Worm (Caenorhabditis elegans) whole organism, L3 larva: ENCODE data around the gene str-161.

Experiments
- mdl-1 ChIP-seq: fragments of 150-350 bp; optimal IDR thresholded peaks from 2 replicates; lab custom pipeline; 2014; ENCODE audit warnings: missing biosample characterization, missing genetic modification characterization
- skn-1 ChIP-seq: fragments of 150-350 bp; optimal IDR thresholded peaks from 2 replicates; lab custom pipeline; 2014; ENCODE audit warnings: missing biosample characterization, missing genetic modification characterization
- tbx-2 ChIP-seq: sonication (generic microtip); optimal IDR thresholded peaks from 2 replicates; lab custom pipeline; 2016; ENCODE audit warnings: mild to moderate bottlenecking, missing genetic modification characterization, missing compliant biosample characterization

DNA sequence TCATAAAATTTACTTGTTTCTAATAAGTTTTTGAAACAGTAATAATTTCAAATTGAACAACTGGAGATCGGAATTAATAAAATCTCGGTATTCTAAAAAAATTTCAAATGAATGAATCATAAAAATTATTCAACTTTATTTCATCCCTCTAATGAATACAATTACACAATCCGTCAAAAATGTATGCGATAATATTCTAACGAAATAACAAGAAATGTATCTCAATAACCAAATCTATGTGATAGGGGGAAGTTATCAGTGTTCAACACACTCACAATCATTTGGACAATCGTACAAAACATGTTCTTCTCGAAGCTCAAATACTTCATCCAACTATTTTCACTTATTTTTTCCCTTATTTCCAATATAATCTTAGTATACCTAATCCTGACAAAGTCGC lies 37.8 kb upstream of the str-161 start, which contains the start of gene Y9C9A.5:
- TF ChIP-seq tbx-2 (tag; lab: Kevin White, UChicago) (no peak), skn-1 (tag; lab: Kevin White, UChicago) (no peak), mdl-1 (tag; lab: Kevin White, UChicago) (no peak)
